Worm (Caenorhabditis elegans): Measurements from ENCODE around the gene F26A10.2.

- TF ChIP-seq tab-1 (GFP tag; IDR thresholded peaks at IDR 0.05) (no peak), med-1 (GFP tag; optimal IDR thresholded peaks at IDR 0.05; ENCODE audit: insufficient read depth) (no peak), flt-1 (GFP tag; IDR thresholded peaks at IDR 0.05) (no peak), ref-1 (GFP tag; conservative IDR thresholded peaks at IDR 0.05) (no peak), T22C8.4 (GFP tag; IDR thresholded peaks at IDR 0.05) (no peak), klf-2 (GFP tag; conservative IDR thresholded peaks at IDR 0.05) (no peak), cog-1 (tag; optimal IDR thresholded peaks at IDR 0.05) (no peak), ztf-23 (GFP tag; IDR thresholded peaks at IDR 0.05) (no peak), ztf-29 (GFP tag; IDR thresholded peaks at IDR 0.05) (no peak)
These were observed 17.9 kb downstream of the F26A10.2 start, which contains the start of gene nlp-61 for ce11 chrX:7627351-7627750.

Data from whole organism, midembryonic.